Fruit fly (Drosophila melanogaster) whole organism, adult: ENCODE measurements around the gene Polr1E.

Experiments
- CG1620 ChIP-seq: fragments of 200-800 bp; sonication (Bioruptor generic); optimal IDR thresholded peaks from 2 replicates; lab custom pipeline; 2016; ENCODE audit warnings: missing biosample characterization, missing genetic modification characterization
- CG5204 ChIP-seq: fragments of 200-800 bp; sonication (Bioruptor generic); optimal IDR thresholded peaks from 2 replicates; lab custom pipeline; 2016; ENCODE audit warnings: missing biosample characterization, missing genetic modification characterization
- Hr96 ChIP-seq: fragments of 200-800 bp; sonication (Bioruptor generic); optimal IDR thresholded peaks from 2 replicates; lab custom pipeline; 2016; ENCODE audit warnings: missing biosample characterization, missing genetic modification characterization
- bab1 ChIP-seq: fragments of 200-800 bp; sonication (Bioruptor generic); optimal IDR thresholded peaks from 3 replicates; lab custom pipeline; 2019; ENCODE audit warnings: missing biosample characterization, mild to moderate bottlenecking, missing genetic modification characterization, moderate library complexity
- cnc ChIP-seq, 2 experiments: fragments of >200 bp; optimal IDR thresholded peaks; 2 replicates each; lab custom pipeline; 2017
- ovo ChIP-seq: fragments of 200-800 bp; sonication (Bioruptor generic); optimal IDR thresholded peaks from 2 replicates; lab custom pipeline; 2016; ENCODE audit warnings: missing biosample characterization, missing genetic modification characterization
- tj ChIP-seq: fragments of 200-800 bp; sonication (Bioruptor generic); optimal IDR thresholded peaks from 3 replicates; lab custom pipeline; 2017; ENCODE audit warnings: missing biosample characterization, mild to moderate bottlenecking, missing genetic modification characterization, moderate library complexity
- toe ChIP-seq: fragments of 200-800 bp; sonication (Bioruptor generic); optimal IDR thresholded peaks from 2 replicates; lab custom pipeline; 2016; ENCODE audit warnings: missing biosample characterization, missing genetic modification characterization

The Polr1E gene

dm6 chr3R:18252578-18252977 is 49.0 kb downstream of the Polr1E start, which contains the start of gene CG12320:
Gene CG12320 (minus strand): TSS chr3R:18252734.
- TF ChIP-seq Hr96 (GFP tag; lab: Kevin White, UChicago), result no peak
- TF ChIP-seq bab1 (GFP tag; lab: Kevin White, UChicago), result peak; percentile 45

dm6 chr3R:18251876-18252275 is 49.7 kb downstream of the Polr1E start:
- TF ChIP-seq CG1620 (GFP tag; lab: Kevin White, UChicago), result no peak
- TF ChIP-seq ovo, result no peak
- no peak for TF ChIP-seq tj (GFP tag; lab: Kevin White, UChicago)
- TF ChIP-seq CG5204 (GFP tag; lab: Kevin White, UChicago), result no peak

- TF ChIP-seq cnc (optimal IDR thresholded peaks at IDR 0.05; lab: Kevin White, UChicago) (no peak), toe (GFP tag; lab: Kevin White, UChicago) (no peak), tj (GFP tag; lab: Kevin White, UChicago) (peak; percentile 26), CG1620 (GFP tag; lab: Kevin White, UChicago) (no peak)
Measured at dm6 chr3R:18250815-18251214, 50.7 kb downstream of the Polr1E start, which contains the start of gene CG18598. Gene CG18598 (plus strand): TSS chr3R:18251115.
